Fruit fly (Drosophila melanogaster) whole organism, embryonic: ENCODE measurements around the gene CG9674.

Experiments
- Aef1 ChIP-seq: fragments of 200-800 bp; sonication (Bioruptor generic); IDR thresholded peaks from 3 replicates; pipeline ENCODE4 v1.3.6; 2022; ENCODE audit warnings: missing biosample characterization, missing genetic modification characterization
- BEAF-32 ChIP-seq: fragments of 200-800 bp; sonication (Bioruptor generic); optimal IDR thresholded peaks from 3 replicates; lab custom pipeline; 2017; ENCODE audit warnings: missing biosample characterization, missing genetic modification characterization, mild to moderate bottlenecking, moderate library complexity, missing genetic modification reagents
- CG10462 ChIP-seq: fragments of 200-800 bp; sonication (Bioruptor generic); optimal IDR thresholded peaks from 2 replicates; lab custom pipeline; 2016; ENCODE audit warnings: missing biosample characterization, missing genetic modification characterization
- CG10565 ChIP-seq: fragments of 200-800 bp; sonication (Bioruptor generic); optimal IDR thresholded peaks from 3 replicates; lab custom pipeline; 2016; ENCODE audit warnings: missing biosample characterization, mild to moderate bottlenecking, missing genetic modification characterization
- CG12155 ChIP-seq: fragments of 200-800 bp; sonication (Bioruptor generic); optimal IDR thresholded peaks from 3 replicates; lab custom pipeline; 2016; ENCODE audit warnings: missing biosample characterization, missing genetic modification characterization
- CG12299 ChIP-seq: fragments of 200-800 bp; sonication (Bioruptor generic); optimal IDR thresholded peaks from 2 replicates; lab custom pipeline; 2018; ENCODE audit warnings: missing biosample characterization, mild to moderate bottlenecking, missing genetic modification characterization
- CG12659 ChIP-seq: fragments of 200-800 bp; sonication (Bioruptor generic); optimal IDR thresholded peaks from 3 replicates; lab custom pipeline; 2017; ENCODE audit warnings: mild to moderate bottlenecking, missing biosample characterization, missing genetic modification reagents, missing genetic modification characterization
- CG13775 ChIP-seq: fragments of 200-800 bp; sonication (Bioruptor generic); optimal IDR thresholded peaks from 3 replicates; lab custom pipeline; 2017; ENCODE audit warnings: missing biosample characterization, mild to moderate bottlenecking, missing genetic modification characterization
- CG1647 ChIP-seq: fragments of 200-800 bp; sonication (Bioruptor generic); optimal IDR thresholded peaks from 3 replicates; lab custom pipeline; 2016; ENCODE audit warnings: missing biosample characterization, missing genetic modification characterization
- CG17568 ChIP-seq: fragments of 200-800 bp; sonication (Bioruptor generic); optimal IDR thresholded peaks from 2 replicates; lab custom pipeline; 2018; ENCODE audit warnings: missing biosample characterization, mild to moderate bottlenecking, missing genetic modification characterization, moderate library complexity
- CG18599 ChIP-seq: fragments of 200-800 bp; sonication (Bioruptor generic); optimal IDR thresholded peaks from 3 replicates; lab custom pipeline; 2017; ENCODE audit warnings: missing biosample characterization, missing genetic modification characterization, mild to moderate bottlenecking, moderate library complexity, missing genetic modification reagents
- CG18619 ChIP-seq: fragments of 200-800 bp; sonication (Bioruptor generic); optimal IDR thresholded peaks from 3 replicates; lab custom pipeline; 2017; ENCODE audit warnings: missing biosample characterization, mild to moderate bottlenecking, missing genetic modification characterization
- CG2712 ChIP-seq: fragments of 200-800 bp; optimal IDR thresholded peaks from 3 replicates; lab custom pipeline; 2019; ENCODE audit warnings: missing biosample characterization, mild to moderate bottlenecking, missing genetic modification characterization, moderate library complexity
- CG3281 ChIP-seq: fragments of 200-800 bp; sonication (Bioruptor generic); optimal IDR thresholded peaks from 3 replicates; lab custom pipeline; 2017; ENCODE audit warnings: missing biosample characterization, mild to moderate bottlenecking, missing genetic modification characterization
- CG43689 ChIP-seq: fragments of 200-800 bp; sonication (Bioruptor generic); IDR thresholded peaks from 2 replicates; pipeline ENCODE4 v1.3.6; 2022; ENCODE audit warnings: missing biosample characterization, missing genetic modification characterization
- CG5180 ChIP-seq: fragments of 200-800 bp; sonication (Bioruptor generic); optimal IDR thresholded peaks from 3 replicates; lab custom pipeline; 2017; ENCODE audit warnings: missing biosample characterization, missing genetic modification characterization, mild to moderate bottlenecking, moderate library complexity, missing genetic modification reagents
- CG6654 ChIP-seq: fragments of 200-800 bp; sonication (Bioruptor generic); optimal IDR thresholded peaks from 2 replicates; lab custom pipeline; 2017; ENCODE audit warnings: missing biosample characterization, mild to moderate bottlenecking, missing genetic modification characterization
- CG8089 ChIP-seq: fragments of 200-800 bp; sonication (Bioruptor generic); optimal IDR thresholded peaks from 3 replicates; lab custom pipeline; 2016; ENCODE audit warnings: missing biosample characterization, missing genetic modification characterization
- CG8924 ChIP-seq: fragments of 200-800 bp; optimal IDR thresholded peaks from 3 replicates; lab custom pipeline; 2019; ENCODE audit warnings: missing biosample characterization, mild to moderate bottlenecking, missing genetic modification characterization, moderate library complexity
- CG9609 ChIP-seq: fragments of 200-800 bp; sonication (Bioruptor generic); optimal IDR thresholded peaks from 3 replicates; lab custom pipeline; 2016; ENCODE audit warnings: missing biosample characterization, missing genetic modification characterization
- ERR ChIP-seq: fragments of 200-800 bp; sonication (Bioruptor generic); optimal IDR thresholded peaks from 2 replicates; lab custom pipeline; 2016; ENCODE audit warnings: missing biosample characterization, missing genetic modification characterization
- Ets65A ChIP-seq: fragments of 200-800 bp; sonication (Bioruptor generic); peaks from one replicate; lab custom pipeline; 2016; ENCODE audit warnings: missing biosample characterization, missing genetic modification characterization
- MBD-R2 ChIP-seq: fragments of 200-800 bp; sonication (Bioruptor generic); IDR thresholded peaks from 2 replicates; pipeline ENCODE4 v1.3.6; 2022; ENCODE audit warnings: missing biosample characterization, missing genetic modification characterization
- Oaz ChIP-seq: fragments of 200-800 bp; sonication (Bioruptor generic); IDR thresholded peaks from 2 replicates; pipeline ENCODE4 v1.3.6; 2022; ENCODE audit warnings: missing biosample characterization, missing genetic modification characterization
- Opbp ChIP-seq: fragments of 200-800 bp; sonication (Bioruptor generic); IDR thresholded peaks from 3 replicates; pipeline ENCODE4 v1.3.6; 2022; ENCODE audit warnings: missing biosample characterization, missing genetic modification characterization; ENCODE audit not compliant: partially characterized antibody
- Pdp1 ChIP-seq, 2 experiments: fragments of 200-800 bp; sonication (Bioruptor generic); optimal IDR thresholded peaks; 3 replicates each; lab custom pipeline; 2016; ENCODE audit warnings: missing biosample characterization in 2 of 2, missing genetic modification characterization in 2 of 2, mild to moderate bottlenecking in 1 of 2, moderate library complexity in 1 of 2
- Sox102F ChIP-seq: fragments of 200-800 bp; sonication (Bioruptor generic); optimal IDR thresholded peaks from 2 replicates; lab custom pipeline; 2018; ENCODE audit warnings: missing biosample characterization, mild to moderate bottlenecking, missing genetic modification characterization, moderate library complexity
- Sry-β ChIP-seq: fragments of 200-800 bp; sonication (Bioruptor generic); optimal IDR thresholded peaks from 2 replicates; lab custom pipeline; 2018; ENCODE audit warnings: missing biosample characterization, mild to moderate bottlenecking, missing genetic modification characterization, moderate library complexity
- ab ChIP-seq: fragments of 200-800 bp; sonication (Bioruptor generic); optimal IDR thresholded peaks from 2 replicates; lab custom pipeline; 2016; ENCODE audit warnings: missing biosample characterization, missing genetic modification characterization
- ac ChIP-seq: fragments of 200-800 bp; sonication (Bioruptor generic); optimal IDR thresholded peaks from 3 replicates; lab custom pipeline; 2017; ENCODE audit warnings: missing biosample characterization, mild to moderate bottlenecking, missing genetic modification characterization
- ap ChIP-seq: fragments of 200-800 bp; sonication (Bioruptor generic); IDR thresholded peaks from 2 replicates; pipeline ENCODE4 v1.3.6; 2022; ENCODE audit warnings: missing biosample characterization, missing genetic modification characterization
- bcd ChIP-seq: fragments of 200-800 bp; sonication (Bioruptor generic); optimal IDR thresholded peaks from 2 replicates; lab custom pipeline; 2017; ENCODE audit warnings: missing biosample characterization, mild to moderate bottlenecking, missing genetic modification characterization
- bigmax ChIP-seq: fragments of 200-800 bp; sonication (Bioruptor generic); optimal IDR thresholded peaks from 2 replicates; lab custom pipeline; 2018; ENCODE audit warnings: missing biosample characterization, mild to moderate bottlenecking, missing genetic modification characterization
- danr ChIP-seq: fragments of 200-800 bp; sonication (Bioruptor generic); IDR thresholded peaks from 2 replicates; pipeline ENCODE4 v1.3.6; 2022; ENCODE audit warnings: missing biosample characterization, missing genetic modification characterization
- dpn ChIP-seq, 2 experiments: fragments of 200-800 bp; sonication (Bioruptor generic); optimal IDR thresholded peaks; 3 replicates each; lab custom pipeline; 2016; ENCODE audit warnings: missing biosample characterization in 2 of 2, missing genetic modification characterization in 2 of 2
- fd96Cb ChIP-seq: fragments of 200-800 bp; sonication (Bioruptor generic); optimal IDR thresholded peaks from 2 replicates; lab custom pipeline; 2018; ENCODE audit warnings: missing biosample characterization, mild to moderate bottlenecking, missing genetic modification characterization, moderate library complexity
- grau ChIP-seq: fragments of 200-800 bp; optimal IDR thresholded peaks from 3 replicates; lab custom pipeline; 2019; ENCODE audit warnings: missing biosample characterization, mild to moderate bottlenecking, missing genetic modification characterization, moderate library complexity
- lbe ChIP-seq: fragments of 200-800 bp; sonication (Bioruptor generic); optimal IDR thresholded peaks from 2 replicates; lab custom pipeline; 2016; ENCODE audit warnings: missing biosample characterization, mild to moderate bottlenecking, missing genetic modification characterization
- mam ChIP-seq: fragments of 200-800 bp; sonication (Bioruptor generic); optimal IDR thresholded peaks from 3 replicates; lab custom pipeline; 2016; ENCODE audit warnings: missing biosample characterization, missing genetic modification characterization
- pb ChIP-seq: fragments of 200-800 bp; sonication (Bioruptor generic); optimal IDR thresholded peaks from 3 replicates; lab custom pipeline; 2016; ENCODE audit warnings: missing biosample characterization, missing genetic modification characterization
- schlank ChIP-seq: fragments of 200-800 bp; sonication (Bioruptor generic); optimal IDR thresholded peaks from 2 replicates; lab custom pipeline; 2018; ENCODE audit warnings: missing biosample characterization, mild to moderate bottlenecking, missing genetic modification characterization
- sima ChIP-seq: fragments of 200-800 bp; sonication (Bioruptor generic); optimal IDR thresholded peaks from 2 replicates; lab custom pipeline; 2016; ENCODE audit warnings: missing biosample characterization, missing genetic modification characterization
- sisA ChIP-seq: fragments of 200-800 bp; sonication (Bioruptor generic); IDR thresholded peaks from 2 replicates; pipeline ENCODE4 v1.3.6; 2022; ENCODE audit warnings: missing biosample characterization, missing genetic modification characterization
- ssp ChIP-seq: fragments of 200-800 bp; sonication (Bioruptor generic); IDR thresholded peaks from 2 replicates; pipeline ENCODE4 v1.3.6; 2022; ENCODE audit warnings: missing biosample characterization, missing genetic modification characterization
- toy ChIP-seq: fragments of 200-800 bp; sonication (Bioruptor generic); IDR thresholded peaks from 2 replicates; pipeline ENCODE4 v1.3.6; 2022; ENCODE audit warnings: missing biosample characterization, missing genetic modification characterization
- trem ChIP-seq: fragments of 200-800 bp; optimal IDR thresholded peaks from 3 replicates; lab custom pipeline; 2019; ENCODE audit warnings: missing biosample characterization, mild to moderate bottlenecking, missing genetic modification characterization, moderate library complexity
- unc-4 ChIP-seq: fragments of 200-800 bp; sonication (Bioruptor generic); IDR thresholded peaks from 2 replicates; pipeline ENCODE4 v1.3.6; 2022; ENCODE audit warnings: missing biosample characterization, missing genetic modification characterization; ENCODE audit not compliant: partially characterized antibody
- zen ChIP-seq: fragments of 200-800 bp; sonication (Bioruptor generic); optimal IDR thresholded peaks from 3 replicates; lab custom pipeline; 2018; ENCODE audit warnings: missing biosample characterization, mild to moderate bottlenecking, missing genetic modification characterization, moderate library complexity

Gene CG9674

dm6 chr3L:16765647-16766628, 41.6 kb downstream of the CG9674 start, which contains the start of gene Nrt (continued):
- TF ChIP-seq ssp (GFP tag; lab: Robert Waterston, UW) (no peak), CG3281 (GFP tag; lab: Kevin White, UChicago) (peak; percentile 70), pb (GFP tag; lab: Kevin White, UChicago) (no peak), bcd (GFP tag; lab: Kevin White, UChicago) (peak; percentile 13), sima (no peak), CG8089 (peak; percentile 9), toy (GFP tag; lab: Robert Waterston, UW) (no peak), CG2712 (tag; lab: Kevin White, UChicago) (peak; percentile 84), schlank (tag; lab: Kevin White, UChicago) (no peak), CG10462 (no peak), CG43689 (no peak), CG9609 (GFP tag; lab: Kevin White, UChicago) (no peak), BEAF-32 (GFP tag; lab: Kevin White, UChicago) (no peak), lbe (GFP tag; lab: Kevin White, UChicago) (peak; percentile 24), CG18599 (GFP tag; lab: Kevin White, UChicago) (peak; percentile 83), CG1647 (GFP tag; lab: Kevin White, UChicago) (no peak), Sox102F (GFP tag; lab: Kevin White, UChicago) (peak; percentile 61), ERR (GFP tag; lab: Kevin White, UChicago) (no peak), ab (GFP tag; lab: Kevin White, UChicago) (no peak), Sry-β (no peak), trem (peak; percentile 38), CG12299 (peak; percentile 57), CG8924 (peak; percentile 82), MBD-R2 (GFP tag; lab: Robert Waterston, UW) (peak; percentile 26; the same call in 1 of the 2 replicates), CG13775 (GFP tag; lab: Kevin White, UChicago) (peak; percentile 57), zen (tag; lab: Kevin White, UChicago) (no peak), sisA (peak; percentile 14; the same call in 1 of the 2 replicates), CG6654 (GFP tag; lab: Kevin White, UChicago) (no peak), Ets65A (GFP tag; lab: Kevin White, UChicago) (peak; percentile 39), fd96Cb (tag; lab: Kevin White, UChicago) (peak; percentile 50), unc-4 (GFP tag; lab: Robert Waterston, UW) (no peak), bigmax (GFP tag; lab: Kevin White, UChicago) (no peak), Oaz (GFP tag; lab: Robert Waterston, UW) (no peak), CG10565 (no peak), CG12659 (GFP tag; lab: Kevin White, UChicago) (peak; percentile 58), grau (tag; lab: Kevin White, UChicago) (peak; percentile 77), CG17568 (GFP tag; lab: Kevin White, UChicago) (peak; percentile 77), Pdp1 (GFP tag; optimal IDR thresholded peaks at IDR 0.05; lab: Kevin White, UChicago) (peak in 1 of 2 experiments; percentile 28), CG12155 (GFP tag; lab: Kevin White, UChicago) (peak; percentile 12), CG18619 (no peak), dpn (GFP tag; optimal IDR thresholded peaks at IDR 0.05; lab: Kevin White, UChicago) (peak in 1 of 2 experiments; percentile 49), ac (GFP tag; lab: Kevin White, UChicago) (no peak), Opbp (peak; percentile 64), danr (GFP tag; lab: Robert Waterston, UW) (no peak), Aef1 (GFP tag; lab: Robert Waterston, UW) (peak; percentile 48; the same call in 1 of the 3 replicates), mam (no peak), CG5180 (GFP tag; lab: Kevin White, UChicago) (peak; percentile 39), ap (GFP tag; lab: Robert Waterston, UW) (no peak; the same call in 1 of the 2 replicates)
